Fruit fly (Drosophila melanogaster) whole organism, adult: ENCODE data around the gene yellow-k.

Source experiments
- CG11617 ChIP-seq: fragments of 200-800 bp; sonication (Bioruptor generic); optimal IDR thresholded peaks from 2 replicates; lab custom pipeline; 2017; ENCODE audit warnings: mild to moderate bottlenecking, missing biosample characterization, missing genetic modification reagents, missing genetic modification characterization
- CG12768 ChIP-seq: fragments of 200-800 bp; sonication (Bioruptor generic); optimal IDR thresholded peaks from 2 replicates; lab custom pipeline; 2017; ENCODE audit warnings: missing biosample characterization, missing genetic modification characterization, mild to moderate bottlenecking, moderate library complexity, missing genetic modification reagents
- CG14711 ChIP-seq: fragments of 200-800 bp; sonication (Bioruptor generic); optimal IDR thresholded peaks from 2 replicates; lab custom pipeline; 2018; ENCODE audit warnings: missing biosample characterization, mild to moderate bottlenecking, missing genetic modification characterization, moderate library complexity
- CG1620 ChIP-seq: fragments of 200-800 bp; sonication (Bioruptor generic); optimal IDR thresholded peaks from 2 replicates; lab custom pipeline; 2016; ENCODE audit warnings: missing biosample characterization, missing genetic modification characterization
- CG5204 ChIP-seq: fragments of 200-800 bp; sonication (Bioruptor generic); optimal IDR thresholded peaks from 2 replicates; lab custom pipeline; 2016; ENCODE audit warnings: missing biosample characterization, missing genetic modification characterization
- CG7045 ChIP-seq: fragments of 200-800 bp; sonication (Bioruptor generic); optimal IDR thresholded peaks from 2 replicates; lab custom pipeline; 2017; ENCODE audit warnings: missing biosample characterization, mild to moderate bottlenecking, missing genetic modification characterization
- Clk ChIP-seq: fragments of 200-800 bp; sonication (Bioruptor generic); optimal IDR thresholded peaks from 2 replicates; lab custom pipeline; 2017; ENCODE audit warnings: missing biosample characterization, missing genetic modification characterization
- Crg-1 ChIP-seq: fragments of 200-800 bp; sonication (Bioruptor generic); optimal IDR thresholded peaks from 2 replicates; lab custom pipeline; 2016; ENCODE audit warnings: missing biosample characterization, missing genetic modification characterization
- Mnt ChIP-seq: fragments of 200-800 bp; sonication (Bioruptor generic); optimal IDR thresholded peaks from 2 replicates; lab custom pipeline; 2016; ENCODE audit warnings: missing biosample characterization, mild to moderate bottlenecking, missing genetic modification characterization
- bab1 ChIP-seq: fragments of 200-800 bp; sonication (Bioruptor generic); optimal IDR thresholded peaks from 3 replicates; lab custom pipeline; 2019; ENCODE audit warnings: missing biosample characterization, mild to moderate bottlenecking, missing genetic modification characterization, moderate library complexity
- cic ChIP-seq: fragments of 200-800 bp; sonication (Bioruptor generic); optimal IDR thresholded peaks from 2 replicates; lab custom pipeline; 2017; ENCODE audit warnings: missing biosample characterization, mild to moderate bottlenecking, missing genetic modification characterization, moderate library complexity
- cnc ChIP-seq, 2 experiments: fragments of >200 bp; optimal IDR thresholded peaks; 2 replicates each; lab custom pipeline; 2017
- kay ChIP-seq: fragments of 200-800 bp; sonication (Bioruptor generic); peaks from one replicate; lab custom pipeline; 2016; ENCODE audit warnings: missing biosample characterization, missing genetic modification characterization, borderline replicate concordance

DNA sequence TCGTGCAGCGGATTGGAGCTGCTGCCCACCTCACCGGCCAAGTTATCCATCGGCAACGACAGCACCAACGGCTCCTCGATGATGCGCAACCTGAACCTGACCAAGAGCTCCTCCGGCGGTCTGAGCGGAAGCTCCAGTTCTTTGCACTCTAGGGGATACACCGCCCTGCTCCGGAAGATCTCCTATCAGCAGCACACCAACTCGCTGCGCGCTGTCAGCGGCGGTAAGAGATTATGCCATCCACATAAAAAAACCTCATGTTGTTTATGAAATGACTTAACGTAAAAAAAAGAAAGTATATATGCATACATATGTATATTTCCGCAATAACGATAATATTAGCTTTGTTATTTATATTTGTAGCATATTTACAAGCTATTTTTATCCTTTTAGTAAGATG, 48.3 kb downstream of the yellow-k start:
- TF ChIP-seq bab1 (GFP tag; lab: Kevin White, UChicago) = no peak
- TF ChIP-seq CG14711 (tag; lab: Kevin White, UChicago) = no peak
- TF ChIP-seq Crg-1 (GFP tag; lab: Kevin White, UChicago) = no peak
- no peak for TF ChIP-seq Clk (GFP tag; lab: Kevin White, UChicago)
- TF ChIP-seq kay (GFP tag; lab: Kevin White, UChicago) = no peak
- no peak for TF ChIP-seq CG12768 (GFP tag; lab: Kevin White, UChicago)
- TF ChIP-seq CG11617 (GFP tag; lab: Kevin White, UChicago) = no peak
- TF ChIP-seq CG1620 (GFP tag; lab: Kevin White, UChicago) = no peak
- TF ChIP-seq cnc (optimal IDR thresholded peaks at IDR 0.05; lab: Kevin White, UChicago) = no peak
- TF ChIP-seq Mnt (GFP tag; lab: Kevin White, UChicago) = no peak
- TF ChIP-seq cic (GFP tag; lab: Kevin White, UChicago) = no peak
- TF ChIP-seq CG7045 = no peak
- no peak for TF ChIP-seq CG5204 (GFP tag; lab: Kevin White, UChicago)
